Fruit fly (Drosophila melanogaster) whole organism, embryonic: ENCODE measurements around the gene CG32243.

Experiments
- Bgb ChIP-seq: fragments of 200-800 bp; sonication (Bioruptor generic); IDR thresholded peaks from 2 replicates; pipeline ENCODE4 v1.3.6; 2022; ENCODE audit warnings: missing biosample characterization, missing genetic modification characterization; ENCODE audit not compliant: partially characterized antibody
- CG10462 ChIP-seq: fragments of 200-800 bp; sonication (Bioruptor generic); optimal IDR thresholded peaks from 2 replicates; lab custom pipeline; 2016; ENCODE audit warnings: missing biosample characterization, missing genetic modification characterization
- CG10979 ChIP-seq: fragments of 200-800 bp; sonication (Bioruptor generic); optimal IDR thresholded peaks from 2 replicates; lab custom pipeline; 2018; ENCODE audit warnings: missing biosample characterization, mild to moderate bottlenecking, missing genetic modification characterization, moderate library complexity
- CG11560 ChIP-seq: fragments of 200-800 bp; sonication (Bioruptor generic); IDR thresholded peaks from 3 replicates; pipeline ENCODE4 v1.3.6; 2022; ENCODE audit warnings: missing biosample characterization, missing genetic modification characterization
- CG12071 ChIP-seq: fragments of 200-800 bp; sonication (Bioruptor generic); optimal IDR thresholded peaks from 3 replicates; lab custom pipeline; 2018; ENCODE audit warnings: missing biosample characterization, mild to moderate bottlenecking, missing genetic modification characterization
- CG12744 ChIP-seq: fragments of 200-800 bp; sonication (Bioruptor generic); optimal IDR thresholded peaks from 2 replicates; lab custom pipeline; 2016; ENCODE audit warnings: missing biosample characterization, missing genetic modification characterization
- CG13123 ChIP-seq: fragments of 200-800 bp; sonication (Bioruptor generic); optimal IDR thresholded peaks from 2 replicates; lab custom pipeline; 2016; ENCODE audit warnings: missing biosample characterization, missing genetic modification characterization
- CG13296 ChIP-seq: fragments of 200-800 bp; sonication (Bioruptor generic); optimal IDR thresholded peaks from 3 replicates; lab custom pipeline; 2018; ENCODE audit warnings: missing biosample characterization, mild to moderate bottlenecking, missing genetic modification characterization
- CG13775 ChIP-seq: fragments of 200-800 bp; sonication (Bioruptor generic); optimal IDR thresholded peaks from 3 replicates; lab custom pipeline; 2017; ENCODE audit warnings: missing biosample characterization, mild to moderate bottlenecking, missing genetic modification characterization
- CG14667 ChIP-seq: fragments of 200-800 bp; sonication (Bioruptor generic); IDR thresholded peaks from 2 replicates; pipeline ENCODE4 v1.3.6; 2022; ENCODE audit warnings: missing biosample characterization, missing genetic modification characterization
- CG15696 ChIP-seq: fragments of 200-800 bp; sonication (Bioruptor generic); optimal IDR thresholded peaks from 2 replicates; lab custom pipeline; 2019; ENCODE audit warnings: missing biosample characterization, mild to moderate bottlenecking, missing genetic modification characterization, moderate library complexity
- CG16779 ChIP-seq: fragments of 200-800 bp; sonication (Bioruptor generic); IDR thresholded peaks from 2 replicates; pipeline ENCODE4 v1.3.6; 2022; ENCODE audit warnings: missing biosample characterization, missing genetic modification characterization
- CG17328 ChIP-seq: fragments of 200-800 bp; sonication (Bioruptor generic); IDR thresholded peaks from 2 replicates; pipeline ENCODE4 v1.3.6; 2022; ENCODE audit warnings: missing biosample characterization, missing genetic modification characterization
- CG17359 ChIP-seq: fragments of 200-800 bp; sonication (Bioruptor generic); optimal IDR thresholded peaks from 3 replicates; lab custom pipeline; 2018; ENCODE audit warnings: missing biosample characterization, mild to moderate bottlenecking, missing genetic modification characterization, moderate library complexity
- CG17385 ChIP-seq: fragments of 200-800 bp; sonication (Bioruptor generic); optimal IDR thresholded peaks from 3 replicates; lab custom pipeline; 2018; ENCODE audit warnings: missing biosample characterization, mild to moderate bottlenecking, missing genetic modification characterization
- CG17568 ChIP-seq: fragments of 200-800 bp; sonication (Bioruptor generic); optimal IDR thresholded peaks from 2 replicates; lab custom pipeline; 2018; ENCODE audit warnings: missing biosample characterization, mild to moderate bottlenecking, missing genetic modification characterization, moderate library complexity
- CG17829 ChIP-seq: fragments of 200-800 bp; optimal IDR thresholded peaks from 2 replicates; lab custom pipeline; 2019; ENCODE audit warnings: missing biosample characterization, mild to moderate bottlenecking, missing genetic modification characterization, moderate library complexity
- CG3065 ChIP-seq: fragments of 200-800 bp; sonication (Bioruptor generic); optimal IDR thresholded peaks from 2 replicates; lab custom pipeline; 2016; ENCODE audit warnings: missing biosample characterization, missing genetic modification characterization
- CG4404 ChIP-seq: fragments of 200-800 bp; sonication (Bioruptor generic); IDR thresholded peaks from 2 replicates; pipeline ENCODE4 v1.3.6; 2022; ENCODE audit warnings: missing biosample characterization, missing genetic modification characterization
- CG6175 ChIP-seq: fragments of 200-800 bp; sonication (Bioruptor generic); IDR thresholded peaks from 3 replicates; pipeline ENCODE4 v1.3.6; 2022; ENCODE audit warnings: missing biosample characterization, missing genetic modification characterization
- CG6791 ChIP-seq: fragments of 200-800 bp; sonication (Bioruptor generic); IDR thresholded peaks from 3 replicates; pipeline ENCODE4 v1.3.6; 2022; ENCODE audit warnings: missing biosample characterization, missing genetic modification characterization; ENCODE audit not compliant: partially characterized antibody
- CG8388 ChIP-seq: fragments of 200-800 bp; sonication (Bioruptor generic); optimal IDR thresholded peaks from 2 replicates; lab custom pipeline; 2019; ENCODE audit warnings: missing biosample characterization, mild to moderate bottlenecking, missing genetic modification characterization, moderate library complexity
- CG8478 ChIP-seq: fragments of >200 bp; optimal IDR thresholded peaks from 2 replicates; lab custom pipeline; 2018
- Dfd ChIP-seq, 2 experiments: fragments of >200 bp; optimal IDR thresholded peaks; 2 replicates each; lab custom pipeline; 2017; ENCODE audit warnings: missing biosample characterization in 2 of 2, missing genetic modification characterization in 2 of 2
- GATAe ChIP-seq: fragments of 200-800 bp; sonication (Bioruptor generic); conservative IDR thresholded peaks from 2 replicates; pipeline ENCODE4 v1.3.6; 2022; ENCODE audit warnings: missing biosample characterization, missing genetic modification characterization
- Gsc ChIP-seq: fragments of 200-800 bp; sonication (Bioruptor generic); IDR thresholded peaks from 2 replicates; pipeline ENCODE4 v1.3.6; 2022; ENCODE audit warnings: missing biosample characterization, missing genetic modification characterization
- HLH4C ChIP-seq: fragments of 200-800 bp; sonication (Bioruptor generic); IDR thresholded peaks from 3 replicates; pipeline ENCODE4 v1.3.6; 2022; ENCODE audit warnings: missing biosample characterization, missing genetic modification characterization; ENCODE audit not compliant: partially characterized antibody
- Hmr ChIP-seq: fragments of 200-800 bp; sonication (Bioruptor generic); optimal IDR thresholded peaks from 3 replicates; lab custom pipeline; 2017; ENCODE audit warnings: mild to moderate bottlenecking, missing biosample characterization, missing genetic modification reagents, missing genetic modification characterization
- Jarid2 ChIP-seq: fragments of 200-800 bp; sonication (Bioruptor generic); optimal IDR thresholded peaks from 3 replicates; lab custom pipeline; 2017; ENCODE audit warnings: mild to moderate bottlenecking, missing biosample characterization, missing genetic modification reagents, missing genetic modification characterization
- Mad ChIP-seq: fragments of 200-800 bp; sonication (Bioruptor generic); optimal IDR thresholded peaks from 2 replicates; lab custom pipeline; 2016; ENCODE audit warnings: missing biosample characterization, missing genetic modification characterization
- Nf-YC ChIP-seq: fragments of 200-800 bp; optimal IDR thresholded peaks from 3 replicates; lab custom pipeline; 2019; ENCODE audit warnings: missing biosample characterization, mild to moderate bottlenecking, missing genetic modification characterization, moderate library complexity
- bab2 ChIP-seq: fragments of 200-800 bp; sonication (Bioruptor generic); optimal IDR thresholded peaks from 2 replicates; lab custom pipeline; 2016; ENCODE audit warnings: missing biosample characterization, missing genetic modification characterization
- bcd ChIP-seq: fragments of 200-800 bp; sonication (Bioruptor generic); optimal IDR thresholded peaks from 2 replicates; lab custom pipeline; 2017; ENCODE audit warnings: missing biosample characterization, mild to moderate bottlenecking, missing genetic modification characterization
- bowl ChIP-seq: fragments of 200-800 bp; sonication (Bioruptor generic); IDR thresholded peaks from 2 replicates; pipeline ENCODE4 v1.3.6; 2022; ENCODE audit warnings: missing biosample characterization, missing genetic modification characterization
- btn ChIP-seq: fragments of 200-800 bp; sonication (Bioruptor generic); optimal IDR thresholded peaks from 2 replicates; lab custom pipeline; 2016; ENCODE audit warnings: missing biosample characterization, missing genetic modification characterization
- dati ChIP-seq: fragments of 200-800 bp; sonication (Bioruptor generic); IDR thresholded peaks from 2 replicates; pipeline ENCODE4 v1.3.6; 2022; ENCODE audit warnings: missing biosample characterization, missing genetic modification characterization
- en ChIP-seq: fragments of 200-800 bp; sonication (Bioruptor generic); optimal IDR thresholded peaks from 2 replicates; lab custom pipeline; 2016; ENCODE audit warnings: missing biosample characterization, missing genetic modification characterization
- fd96Cb ChIP-seq: fragments of 200-800 bp; sonication (Bioruptor generic); optimal IDR thresholded peaks from 2 replicates; lab custom pipeline; 2018; ENCODE audit warnings: missing biosample characterization, mild to moderate bottlenecking, missing genetic modification characterization, moderate library complexity
- gem ChIP-seq: fragments of 200-800 bp; sonication (Bioruptor generic); optimal IDR thresholded peaks from 2 replicates; lab custom pipeline; 2019; ENCODE audit warnings: missing biosample characterization, mild to moderate bottlenecking, missing genetic modification characterization, moderate library complexity
- gro ChIP-seq: fragments of 200-800 bp; sonication (Bioruptor generic); optimal IDR thresholded peaks from 2 replicates; lab custom pipeline; 2016; ENCODE audit warnings: missing biosample characterization, missing genetic modification characterization
- jumu ChIP-seq: fragments of 200-800 bp; sonication (Bioruptor generic); optimal IDR thresholded peaks from 3 replicates; lab custom pipeline; 2016; ENCODE audit warnings: missing biosample characterization, missing genetic modification characterization
- kay ChIP-seq: fragments of 200-800 bp; sonication (Bioruptor generic); optimal IDR thresholded peaks from 2 replicates; lab custom pipeline; 2016; ENCODE audit warnings: missing biosample characterization, missing genetic modification characterization
- kni ChIP-seq: fragments of 200-800 bp; sonication (Bioruptor generic); optimal IDR thresholded peaks from 3 replicates; lab custom pipeline; 2017; ENCODE audit warnings: mild to moderate bottlenecking, missing biosample characterization, missing genetic modification reagents, missing genetic modification characterization
- lbe ChIP-seq: fragments of 200-800 bp; sonication (Bioruptor generic); optimal IDR thresholded peaks from 2 replicates; lab custom pipeline; 2016; ENCODE audit warnings: missing biosample characterization, mild to moderate bottlenecking, missing genetic modification characterization
- mam ChIP-seq: fragments of 200-800 bp; sonication (Bioruptor generic); optimal IDR thresholded peaks from 3 replicates; lab custom pipeline; 2016; ENCODE audit warnings: missing biosample characterization, missing genetic modification characterization
- nau ChIP-seq: fragments of 200-800 bp; sonication (Bioruptor generic); optimal IDR thresholded peaks from 3 replicates; lab custom pipeline; 2017; ENCODE audit warnings: missing biosample characterization, mild to moderate bottlenecking, missing genetic modification characterization, missing genetic modification reagents
- peb ChIP-seq: fragments of 200-800 bp; sonication (Bioruptor generic); IDR thresholded peaks from 2 replicates; pipeline ENCODE4 v1.3.6; 2022; ENCODE audit warnings: missing biosample characterization, missing genetic modification characterization
- pnt ChIP-seq: fragments of 200-800 bp; sonication (Bioruptor generic); optimal IDR thresholded peaks from 3 replicates; lab custom pipeline; 2016; ENCODE audit warnings: missing biosample characterization, missing genetic modification characterization
- pum ChIP-seq: fragments of 200-800 bp; sonication (Bioruptor generic); optimal IDR thresholded peaks from 2 replicates; lab custom pipeline; 2016; ENCODE audit warnings: missing biosample characterization, missing genetic modification characterization
- scrt ChIP-seq: fragments of 200-800 bp; sonication (Bioruptor generic); optimal IDR thresholded peaks from 2 replicates; lab custom pipeline; 2018; ENCODE audit warnings: missing biosample characterization, mild to moderate bottlenecking, missing genetic modification characterization, moderate library complexity
- sim ChIP-seq: fragments of 200-800 bp; sonication (Bioruptor generic); IDR thresholded peaks from 2 replicates; pipeline ENCODE4 v1.3.6; 2022; ENCODE audit warnings: missing biosample characterization, missing genetic modification characterization
- vvl ChIP-seq: fragments of 200-800 bp; sonication (Bioruptor generic); IDR thresholded peaks from 2 replicates; pipeline ENCODE4 v1.3.6; 2022; ENCODE audit warnings: missing biosample characterization, missing genetic modification characterization

The CG32243 gene

dm6 chr3L:4546650-4547049 is 5.6 kb upstream of the CG32243 start (continued):
- peak; percentile 54 for TF ChIP-seq CG17568 (GFP tag; lab: Kevin White, UChicago)
- TF ChIP-seq CG13296 (GFP tag; lab: Kevin White, UChicago) = no peak
- no peak for TF ChIP-seq btn (GFP tag; lab: Kevin White, UChicago)
- no peak for TF ChIP-seq CG8478 (lab: Kevin White, UChicago)
- TF ChIP-seq CG6791 (GFP tag; lab: Robert Waterston, UW) = no peak
- peak; percentile 61; the same call in 1 of the 2 replicates for TF ChIP-seq peb (GFP tag; lab: Robert Waterston, UW)
- TF ChIP-seq en (GFP tag; lab: Kevin White, UChicago) = no peak
- TF ChIP-seq pum (GFP tag; lab: Kevin White, UChicago) = no peak
- TF ChIP-seq CG17359 (tag; lab: Kevin White, UChicago) = peak; percentile 62
- TF ChIP-seq Dfd (GFP tag; optimal IDR thresholded peaks at IDR 0.05; lab: Kevin White, UChicago) = no peak
- TF ChIP-seq Nf-YC (tag; lab: Kevin White, UChicago) = no peak
- TF ChIP-seq mam (GFP tag; lab: Kevin White, UChicago) = no peak
- peak; percentile 84 for TF ChIP-seq CG4404
- TF ChIP-seq CG3065 (GFP tag; lab: Kevin White, UChicago) = peak; percentile 50
- TF ChIP-seq gem (tag; lab: Kevin White, UChicago) = peak; percentile 85
- TF ChIP-seq CG17328 (GFP tag; lab: Robert Waterston, UW) = peak; percentile 72
- peak; percentile 30 for TF ChIP-seq lbe (GFP tag; lab: Kevin White, UChicago)
- TF ChIP-seq CG8388 (GFP tag; lab: Kevin White, UChicago) = peak; percentile 77
- TF ChIP-seq kay (GFP tag; lab: Kevin White, UChicago) = peak; percentile 10
- TF ChIP-seq gro (GFP tag; lab: Kevin White, UChicago) = no peak
- TF ChIP-seq Mad = peak; percentile 32
- no peak for TF ChIP-seq HLH4C (GFP tag; lab: Robert Waterston, UW)
- TF ChIP-seq CG10979 (tag; lab: Kevin White, UChicago) = peak; percentile 90
- TF ChIP-seq Jarid2 = peak; percentile 16
- peak; percentile 21 for TF ChIP-seq CG10462 (GFP tag; lab: Kevin White, UChicago)
- no peak for TF ChIP-seq CG12744 (GFP tag; lab: Kevin White, UChicago)
- peak; percentile 89 for TF ChIP-seq CG17829 (tag; lab: Kevin White, UChicago)
- TF ChIP-seq jumu (GFP tag; lab: Kevin White, UChicago) = no peak
- TF ChIP-seq nau (GFP tag; lab: Kevin White, UChicago) = peak; percentile 17
- TF ChIP-seq Hmr = no peak
- TF ChIP-seq CG13123 = peak; percentile 43
- peak; percentile 55 for TF ChIP-seq CG13775 (GFP tag; lab: Kevin White, UChicago)
- no peak for TF ChIP-seq CG12071 (GFP tag; lab: Kevin White, UChicago)
- TF ChIP-seq kni = no peak
- TF ChIP-seq fd96Cb = peak; percentile 77
- peak; percentile 33; the same call in 1 of the 2 replicates for TF ChIP-seq sim
- TF ChIP-seq CG11560 (tag; lab: Robert Waterston, UW) = 0 out of 3 replicates have a peak, but pooled peaks have one; percentile 8
- TF ChIP-seq bcd (GFP tag; lab: Kevin White, UChicago) = peak; percentile 35
- TF ChIP-seq dati (GFP tag; lab: Robert Waterston, UW) = 0 out of 2 replicates have a peak, but pooled peaks have one; percentile 18
- TF ChIP-seq Bgb (GFP tag; lab: Robert Waterston, UW) = no peak
- no peak for TF ChIP-seq pnt (GFP tag; lab: Kevin White, UChicago)
- TF ChIP-seq CG14667 (GFP tag; lab: Robert Waterston, UW) = peak; percentile 50
- TF ChIP-seq CG15696 = peak; percentile 90
- TF ChIP-seq bowl (GFP tag; lab: Robert Waterston, UW) = no peak
- TF ChIP-seq bab2 (GFP tag; lab: Kevin White, UChicago) = no peak
- 0 out of 2 replicates have a peak, but pooled peaks have one; percentile 18 for TF ChIP-seq Gsc (GFP tag; lab: Robert Waterston, UW)
- peak; percentile 70 for TF ChIP-seq vvl (GFP tag; lab: Robert Waterston, UW)
- TF ChIP-seq CG17385 (GFP tag; lab: Kevin White, UChicago) = peak; percentile 41
- no peak for TF ChIP-seq CG16779 (GFP tag; lab: Robert Waterston, UW)
- no peak for TF ChIP-seq CG6175 (GFP tag; lab: Robert Waterston, UW)
- no peak for TF ChIP-seq scrt (GFP tag; lab: Kevin White, UChicago)
- no peak for TF ChIP-seq GATAe (GFP tag; lab: Robert Waterston, UW)
